Worm (Caenorhabditis elegans) whole organism, late embryonic: ENCODE measurements around the gene ctr-9.
A peak's percentile ranks its signal among the peaks of the same experiment; 100 is the strongest.

Experiments used
- C08G9.2 ChIP-seq: sonication (generic microtip); optimal IDR thresholded peaks from 2 replicates; lab custom pipeline; 2016; ENCODE audit warnings: mild to moderate bottlenecking, missing genetic modification characterization, moderate library complexity, missing compliant biosample characterization
- C38D4.7 ChIP-seq: fragments of 200-800 bp; sonication (Bioruptor generic); optimal IDR thresholded peaks from 2 replicates; lab custom pipeline; 2018; ENCODE audit warnings: mild to moderate bottlenecking, missing genetic modification characterization, moderate library complexity, missing compliant biosample characterization
- F13H6.1 ChIP-seq: sonication (generic microtip); optimal IDR thresholded peaks from 2 replicates; lab custom pipeline; 2016; ENCODE audit warnings: missing genetic modification characterization, missing compliant biosample characterization
- K09A11.1 ChIP-seq: sonication (generic microtip); optimal IDR thresholded peaks from 2 replicates; lab custom pipeline; 2017; ENCODE audit warnings: antibody characterized with exemption, mild to moderate bottlenecking, missing genetic modification characterization, missing compliant biosample characterization; ENCODE audit not compliant: insufficient read depth
- T23F11.4 ChIP-seq: fragments of 200-800 bp; sonication (Bioruptor generic); optimal IDR thresholded peaks from 2 replicates; lab custom pipeline; 2018; ENCODE audit warnings: mild to moderate bottlenecking, missing genetic modification characterization, missing compliant biosample characterization
- Y22D7AL.16 ChIP-seq: sonication (generic microtip); optimal IDR thresholded peaks from 2 replicates; lab custom pipeline; 2016; ENCODE audit warnings: missing genetic modification characterization, missing compliant biosample characterization
- ahr-1 ChIP-seq: sonication (generic microtip); optimal IDR thresholded peaks from 2 replicates; lab custom pipeline; 2016; ENCODE audit warnings: missing genetic modification characterization, missing compliant biosample characterization
- ama-1 ChIP-seq: fragments of 150-350 bp; optimal IDR thresholded peaks from 2 replicates; lab custom pipeline; 2014
- ceh-18 ChIP-seq: sonication (generic microtip); optimal IDR thresholded peaks from 2 replicates; lab custom pipeline; 2016; ENCODE audit warnings: missing genetic modification characterization, missing compliant biosample characterization
- ceh-19 ChIP-seq: fragments of 200-800 bp; sonication (Bioruptor generic); optimal IDR thresholded peaks from 2 replicates; lab custom pipeline; 2018; ENCODE audit warnings: mild to moderate bottlenecking, missing genetic modification characterization, missing compliant biosample characterization
- ceh-22 ChIP-seq: sonication (generic microtip); optimal IDR thresholded peaks from 2 replicates; lab custom pipeline; 2017; ENCODE audit warnings: missing biosample characterization, missing genetic modification characterization
- ceh-34 ChIP-seq: sonication (generic microtip); optimal IDR thresholded peaks from 2 replicates; lab custom pipeline; 2016; ENCODE audit warnings: mild to moderate bottlenecking, missing genetic modification characterization, missing compliant biosample characterization
- ceh-9 ChIP-seq: sonication (generic microtip); optimal IDR thresholded peaks from 2 replicates; lab custom pipeline; 2016; ENCODE audit warnings: mild to moderate bottlenecking, missing genetic modification characterization, inconsistent platforms, missing compliant biosample characterization
- che-1 ChIP-seq: sonication (generic microtip); optimal IDR thresholded peaks from 2 replicates; lab custom pipeline; 2016; ENCODE audit warnings: mild to moderate bottlenecking, missing genetic modification characterization, missing compliant biosample characterization
- dmd-4 ChIP-seq: sonication (generic microtip); optimal IDR thresholded peaks from 2 replicates; lab custom pipeline; 2016; ENCODE audit warnings: borderline replicate concordance, missing genetic modification characterization, missing compliant biosample characterization
- dve-1 ChIP-seq: sonication (generic microtip); optimal IDR thresholded peaks from 2 replicates; lab custom pipeline; 2017; ENCODE audit warnings: antibody characterized with exemption, mild to moderate bottlenecking, missing genetic modification characterization, missing compliant biosample characterization
- ets-4 ChIP-seq: sonication (generic microtip); optimal IDR thresholded peaks from 2 replicates; lab custom pipeline; 2016; ENCODE audit warnings: missing genetic modification characterization, missing compliant biosample characterization
- eyg-1 ChIP-seq: sonication (generic microtip); optimal IDR thresholded peaks from 2 replicates; lab custom pipeline; 2016; ENCODE audit warnings: missing genotype, missing genetic modification characterization, missing compliant biosample characterization
- fax-1 ChIP-seq: sonication (generic microtip); optimal IDR thresholded peaks from 2 replicates; lab custom pipeline; 2016; ENCODE audit warnings: missing genotype, missing genetic modification characterization, missing compliant biosample characterization
- fkh-10 ChIP-seq: fragments of 150-350 bp; optimal IDR thresholded peaks from 2 replicates; lab custom pipeline; 2014; ENCODE audit warnings: missing biosample characterization, missing genetic modification reagents, missing genetic modification characterization
- fkh-6 ChIP-seq: sonication (generic microtip); optimal IDR thresholded peaks from 2 replicates; lab custom pipeline; 2016; ENCODE audit warnings: missing genetic modification characterization, missing compliant biosample characterization
- hlh-15 ChIP-seq: sonication (generic microtip); optimal IDR thresholded peaks from 2 replicates; lab custom pipeline; 2016; ENCODE audit warnings: missing genetic modification characterization, missing compliant biosample characterization
- hlh-30 ChIP-seq: sonication (generic microtip); optimal IDR thresholded peaks from 2 replicates; lab custom pipeline; 2017; ENCODE audit warnings: antibody characterized with exemption, missing genetic modification characterization, missing compliant biosample characterization; ENCODE audit not compliant: insufficient read depth
- hlh-8 ChIP-seq: sonication (generic microtip); optimal IDR thresholded peaks from 2 replicates; lab custom pipeline; 2016; ENCODE audit warnings: missing genotype, missing genetic modification characterization, missing compliant biosample characterization
- mec-3 ChIP-seq: sonication (generic microtip); optimal IDR thresholded peaks from 2 replicates; lab custom pipeline; 2016; ENCODE audit warnings: borderline replicate concordance, missing genetic modification characterization, missing compliant biosample characterization
- nfya-1 ChIP-seq: sonication (generic microtip); optimal IDR thresholded peaks from 2 replicates; lab custom pipeline; 2017; ENCODE audit warnings: missing genetic modification characterization, mild to moderate bottlenecking, missing compliant biosample characterization, antibody characterized with exemption, moderate library complexity
- nhr-11 ChIP-seq: fragments of 150-350 bp; optimal IDR thresholded peaks from 2 replicates; lab custom pipeline; 2014; ENCODE audit warnings: missing biosample characterization, missing genetic modification characterization
- nhr-232 ChIP-seq: sonication (generic microtip); optimal IDR thresholded peaks from 2 replicates; lab custom pipeline; 2016; ENCODE audit warnings: missing genetic modification characterization, missing compliant biosample characterization
- odd-2 ChIP-seq: sonication (generic microtip); optimal IDR thresholded peaks from 2 replicates; lab custom pipeline; 2017; ENCODE audit warnings: antibody characterized with exemption, mild to moderate bottlenecking, missing genetic modification characterization, missing compliant biosample characterization
- pag-3 ChIP-seq: sonication (generic microtip); optimal IDR thresholded peaks from 2 replicates; lab custom pipeline; 2016; ENCODE audit warnings: missing compliant biosample characterization, missing genetic modification characterization, borderline replicate concordance
- pat-9 ChIP-seq: fragments of 200-800 bp; sonication (Bioruptor generic); optimal IDR thresholded peaks from 2 replicates; lab custom pipeline; 2018; ENCODE audit warnings: mild to moderate bottlenecking, missing genetic modification characterization, moderate library complexity, missing compliant biosample characterization
- pax-1 ChIP-seq: fragments of 150-350 bp; optimal IDR thresholded peaks from 2 replicates; lab custom pipeline; 2014; ENCODE audit warnings: missing biosample characterization, missing genetic modification characterization
- pqm-1 ChIP-seq: sonication (generic microtip); optimal IDR thresholded peaks from 2 replicates; lab custom pipeline; 2016; ENCODE audit warnings: missing genetic modification characterization, missing compliant biosample characterization
- pros-1 ChIP-seq: fragments of 150-350 bp; optimal IDR thresholded peaks from 2 replicates; lab custom pipeline; 2014; ENCODE audit warnings: missing biosample characterization, missing genetic modification reagents, missing genetic modification characterization
- ref-2 ChIP-seq: sonication (generic microtip); optimal IDR thresholded peaks from 2 replicates; lab custom pipeline; 2016; ENCODE audit warnings: missing genetic modification characterization, missing compliant biosample characterization
- rnt-1 ChIP-seq: sonication (generic microtip); optimal IDR thresholded peaks from 2 replicates; lab custom pipeline; 2016; ENCODE audit warnings: missing genetic modification characterization, missing compliant biosample characterization
- sox-2 ChIP-seq: fragments of 200-800 bp; sonication (Bioruptor generic); IDR thresholded peaks from 2 replicates; pipeline ENCODE4 v1.3.6; 2022; ENCODE audit warnings: missing genetic modification reagents, missing genetic modification characterization, missing compliant biosample characterization
- tbx-7 ChIP-seq: sonication (generic microtip); optimal IDR thresholded peaks from 2 replicates; lab custom pipeline; 2016; ENCODE audit warnings: missing genotype, missing genetic modification characterization, missing compliant biosample characterization
- ttx-3 ChIP-seq: sonication (generic microtip); optimal IDR thresholded peaks from 2 replicates; lab custom pipeline; 2016; ENCODE audit warnings: missing genetic modification reagents, missing genetic modification characterization, missing compliant biosample characterization
- unc-42 ChIP-seq: sonication (generic microtip); optimal IDR thresholded peaks from 2 replicates; lab custom pipeline; 2016; ENCODE audit warnings: missing genotype, missing genetic modification characterization, missing compliant biosample characterization
- unc-55 ChIP-seq: sonication (generic microtip); optimal IDR thresholded peaks from 2 replicates; lab custom pipeline; 2017; ENCODE audit warnings: missing biosample characterization, missing genetic modification reagents, missing genetic modification characterization
- zip-5 ChIP-seq: sonication (generic microtip); optimal IDR thresholded peaks from 2 replicates; lab custom pipeline; 2016; ENCODE audit warnings: missing genetic modification characterization, missing compliant biosample characterization
- ztf-16 ChIP-seq: sonication (generic microtip); optimal IDR thresholded peaks from 2 replicates; lab custom pipeline; 2017; ENCODE audit warnings: missing genetic modification characterization, missing compliant biosample characterization

The ctr-9 gene

ce11 chrIII:9542280-9542679 is 51.1 kb downstream of the ctr-9 start, which contains the start of gene mut-7:
mut-7 (minus strand) TSS chrIII:9542380.
- TF ChIP-seq fkh-10 (GFP tag; lab: Kevin White, UChicago) (no peak), ref-2 (tag; lab: Kevin White, UChicago) (no peak), ahr-1 (tag; lab: Kevin White, UChicago) (no peak), dve-1 (no peak), pax-1 (no peak), ama-1 (lab: Kevin White, UChicago) (no peak), ceh-22 (tag; lab: Kevin White, UChicago) (no peak)

DNA sequence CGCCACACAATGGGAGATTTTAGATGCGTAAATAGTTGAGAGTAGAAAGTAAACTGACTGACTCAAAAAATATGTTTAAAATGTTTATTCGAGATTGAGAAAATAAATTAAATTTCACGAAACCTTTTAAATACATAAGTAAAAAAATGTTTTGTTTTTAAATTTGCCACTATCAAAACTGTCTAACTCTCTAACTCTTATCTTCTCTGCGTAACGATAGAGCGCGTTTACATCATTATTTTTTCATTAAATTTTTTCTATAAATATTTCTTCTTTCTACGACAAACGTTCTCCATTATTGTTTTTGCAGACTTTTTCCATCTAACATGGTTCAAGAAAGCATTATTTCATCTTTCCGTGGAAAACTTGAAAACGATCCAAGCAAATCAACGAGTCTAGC is 51.6 kb downstream of the ctr-9 start, which contains the start of gene eif-2Balpha:
TSS of gene eif-2Balpha (plus strand) at position 304 of the 400 bp plus-strand sequence.
- peak; percentile 25 for TF ChIP-seq unc-42 (tag; lab: Kevin White, UChicago)
- TF ChIP-seq ceh-34 (tag; lab: Kevin White, UChicago) = no peak
- TF ChIP-seq, all 69 proteins: peak for 1

- TF ChIP-seq pqm-1 (no peak), nfya-1 (tag; lab: Kevin White, UChicago) (no peak), fkh-6 (tag; lab: Kevin White, UChicago) (no peak), T23F11.4 (GFP tag; lab: Kevin White, UChicago) (no peak), pat-9 (no peak), K09A11.1 (tag; lab: Kevin White, UChicago) (no peak), sox-2 (GFP tag; lab: Robert Waterston, UW) (no peak), tbx-7 (no peak), hlh-30 (tag; lab: Kevin White, UChicago) (no peak), ceh-18 (tag; lab: Kevin White, UChicago) (no peak), hlh-8 (no peak), rnt-1 (tag; lab: Kevin White, UChicago) (no peak), che-1 (tag; lab: Kevin White, UChicago) (no peak), ceh-9 (tag; lab: Kevin White, UChicago) (no peak), ceh-19 (no peak), pag-3 (tag; lab: Kevin White, UChicago) (no peak), C08G9.2 (tag; lab: Kevin White, UChicago) (no peak), C38D4.7 (GFP tag; lab: Kevin White, UChicago) (no peak), fax-1 (no peak)
These were observed 52.9 kb downstream of the ctr-9 start, which contains the start of gene ZK1098.9 for ce11 chrIII:9544125-9544524. ZK1098.9 (plus strand) TSS chrIII:9544425.

- TF ChIP-seq ttx-3 (tag; lab: Kevin White, UChicago) (no peak), ceh-19 (no peak), nhr-11 (no peak), mec-3 (tag; lab: Kevin White, UChicago) (no peak), Y22D7AL.16 (no peak), eyg-1 (tag; lab: Kevin White, UChicago) (no peak), fkh-6 (tag; lab: Kevin White, UChicago) (no peak)
These were observed 53.6 kb downstream of the ctr-9 start, which contains the start of gene ZK1098.12 for ce11 chrIII:9544820-9545219. ZK1098.12 (plus strand) TSS chrIII:9545120.

DNA sequence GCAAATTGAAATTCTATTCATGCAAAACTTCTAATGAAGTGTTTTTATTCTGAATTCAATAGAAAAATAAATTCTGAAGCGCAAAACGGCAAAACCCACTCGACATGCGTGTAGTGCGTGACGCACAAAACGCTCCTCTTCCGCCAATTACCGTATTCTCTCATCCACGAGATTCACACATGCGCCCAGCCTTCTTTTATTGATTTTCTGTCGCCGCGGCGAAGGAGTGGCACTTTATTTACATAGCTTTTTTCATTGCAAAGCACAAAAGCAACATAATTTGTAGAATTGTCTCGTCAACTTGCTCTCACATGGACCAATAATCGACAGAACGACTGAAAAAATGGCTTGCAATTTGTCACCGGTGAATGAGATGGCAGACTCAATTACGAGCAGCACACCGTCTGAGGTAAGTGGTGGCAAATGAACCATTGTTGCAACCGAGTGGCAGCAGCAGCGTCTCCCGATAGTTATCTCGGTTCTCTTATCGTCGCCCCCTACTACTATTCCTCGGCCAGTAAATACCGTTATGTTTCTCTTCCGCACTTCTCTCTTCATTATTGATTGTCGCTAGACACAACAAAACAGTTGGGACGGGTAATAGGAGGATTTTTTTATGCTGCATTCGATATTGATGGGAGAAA is 54.9 kb downstream of the ctr-9 start, which contains the start of gene unc-16:
TSS of gene unc-16 (plus strand) at position 243 of the 644 bp plus-strand sequence.
- TF ChIP-seq pqm-1 (no peak), nhr-232 (tag; lab: Kevin White, UChicago) (no peak), nfya-1 (tag; lab: Kevin White, UChicago) (peak; percentile 95), dmd-4 (tag; lab: Kevin White, UChicago) (no peak), unc-55 (GFP tag; lab: Kevin White, UChicago) (peak; percentile 90), zip-5 (no peak), tbx-7 (no peak), odd-2 (tag; lab: Kevin White, UChicago) (no peak), fax-1 (no peak), che-1 (tag; lab: Kevin White, UChicago) (no peak), ref-2 (tag; lab: Kevin White, UChicago) (peak; percentile 25), pros-1 (tag; lab: Kevin White, UChicago) (no peak), ceh-34 (tag; lab: Kevin White, UChicago) (peak; percentile 70), ztf-16 (tag; lab: Kevin White, UChicago) (peak; percentile 56), ets-4 (tag; lab: Kevin White, UChicago) (peak; percentile 40), hlh-15 (tag; lab: Kevin White, UChicago) (no peak), ama-1 (lab: Kevin White, UChicago) (peak; percentile 1), ceh-18 (tag; lab: Kevin White, UChicago) (peak; percentile 58), ttx-3 (tag; lab: Kevin White, UChicago) (no peak), hlh-30 (tag; lab: Kevin White, UChicago) (peak; percentile 93), C38D4.7 (GFP tag; lab: Kevin White, UChicago) (no peak), F13H6.1 (tag; lab: Kevin White, UChicago) (no peak)
